Fruit fly (Drosophila melanogaster) whole organism, adult: ENCODE results near the gene CG8012.
A peak's percentile ranks its signal among the peaks of the same experiment; 100 is the strongest.

Experiments used
- CG11617 ChIP-seq: fragments of 200-800 bp; sonication (Bioruptor generic); optimal IDR thresholded peaks from 2 replicates; lab custom pipeline; 2017; ENCODE audit warnings: mild to moderate bottlenecking, missing biosample characterization, missing genetic modification reagents, missing genetic modification characterization
- CG12768 ChIP-seq: fragments of 200-800 bp; sonication (Bioruptor generic); optimal IDR thresholded peaks from 2 replicates; lab custom pipeline; 2017; ENCODE audit warnings: missing biosample characterization, missing genetic modification characterization, mild to moderate bottlenecking, moderate library complexity, missing genetic modification reagents
- CG14711 ChIP-seq: fragments of 200-800 bp; sonication (Bioruptor generic); optimal IDR thresholded peaks from 2 replicates; lab custom pipeline; 2018; ENCODE audit warnings: missing biosample characterization, mild to moderate bottlenecking, missing genetic modification characterization, moderate library complexity
- CG1620 ChIP-seq: fragments of 200-800 bp; sonication (Bioruptor generic); optimal IDR thresholded peaks from 2 replicates; lab custom pipeline; 2016; ENCODE audit warnings: missing biosample characterization, missing genetic modification characterization
- CG33017 ChIP-seq: fragments of 200-800 bp; sonication (Bioruptor generic); optimal IDR thresholded peaks from 2 replicates; lab custom pipeline; 2018; ENCODE audit warnings: missing biosample characterization, mild to moderate bottlenecking, missing genetic modification characterization, moderate library complexity
- CG5204 ChIP-seq: fragments of 200-800 bp; sonication (Bioruptor generic); optimal IDR thresholded peaks from 2 replicates; lab custom pipeline; 2016; ENCODE audit warnings: missing biosample characterization, missing genetic modification characterization
- CG7045 ChIP-seq: fragments of 200-800 bp; sonication (Bioruptor generic); optimal IDR thresholded peaks from 2 replicates; lab custom pipeline; 2017; ENCODE audit warnings: missing biosample characterization, mild to moderate bottlenecking, missing genetic modification characterization
- CG7101 ChIP-seq: fragments of 200-800 bp; sonication (Bioruptor generic); optimal IDR thresholded peaks from 2 replicates; lab custom pipeline; 2018; ENCODE audit warnings: missing biosample characterization, mild to moderate bottlenecking, missing genetic modification characterization, moderate library complexity
- Clk ChIP-seq: fragments of 200-800 bp; sonication (Bioruptor generic); optimal IDR thresholded peaks from 2 replicates; lab custom pipeline; 2017; ENCODE audit warnings: missing biosample characterization, missing genetic modification characterization
- Crg-1 ChIP-seq: fragments of 200-800 bp; sonication (Bioruptor generic); optimal IDR thresholded peaks from 2 replicates; lab custom pipeline; 2016; ENCODE audit warnings: missing biosample characterization, missing genetic modification characterization
- Hr96 ChIP-seq: fragments of 200-800 bp; sonication (Bioruptor generic); optimal IDR thresholded peaks from 2 replicates; lab custom pipeline; 2016; ENCODE audit warnings: missing biosample characterization, missing genetic modification characterization
- Mnt ChIP-seq: fragments of 200-800 bp; sonication (Bioruptor generic); optimal IDR thresholded peaks from 2 replicates; lab custom pipeline; 2016; ENCODE audit warnings: missing biosample characterization, mild to moderate bottlenecking, missing genetic modification characterization
- bab1 ChIP-seq: fragments of 200-800 bp; sonication (Bioruptor generic); optimal IDR thresholded peaks from 3 replicates; lab custom pipeline; 2019; ENCODE audit warnings: missing biosample characterization, mild to moderate bottlenecking, missing genetic modification characterization, moderate library complexity
- cic ChIP-seq: fragments of 200-800 bp; sonication (Bioruptor generic); optimal IDR thresholded peaks from 2 replicates; lab custom pipeline; 2017; ENCODE audit warnings: missing biosample characterization, mild to moderate bottlenecking, missing genetic modification characterization, moderate library complexity
- cnc ChIP-seq, 2 experiments: fragments of >200 bp; optimal IDR thresholded peaks; 2 replicates each; lab custom pipeline; 2017
- kay ChIP-seq: fragments of 200-800 bp; sonication (Bioruptor generic); peaks from one replicate; lab custom pipeline; 2016; ENCODE audit warnings: missing biosample characterization, missing genetic modification characterization, borderline replicate concordance
- ovo ChIP-seq: fragments of 200-800 bp; sonication (Bioruptor generic); optimal IDR thresholded peaks from 2 replicates; lab custom pipeline; 2016; ENCODE audit warnings: missing biosample characterization, missing genetic modification characterization
- pad ChIP-seq: fragments of 200-800 bp; sonication (Bioruptor generic); optimal IDR thresholded peaks from 3 replicates; lab custom pipeline; 2017; ENCODE audit warnings: missing biosample characterization, missing genetic modification characterization, mild to moderate bottlenecking, moderate library complexity, missing genetic modification reagents
- tj ChIP-seq: fragments of 200-800 bp; sonication (Bioruptor generic); optimal IDR thresholded peaks from 3 replicates; lab custom pipeline; 2017; ENCODE audit warnings: missing biosample characterization, mild to moderate bottlenecking, missing genetic modification characterization, moderate library complexity
- toe ChIP-seq: fragments of 200-800 bp; sonication (Bioruptor generic); optimal IDR thresholded peaks from 2 replicates; lab custom pipeline; 2016; ENCODE audit warnings: missing biosample characterization, missing genetic modification characterization

Gene CG8012

dm6 chr3L:8186627-8187396 lies 28.3 kb upstream of the CG8012 start, which contains the start of the genes ERR and Atg18a:
Gene ERR, minus strand, starts transcription at chr3L:8186671.
Gene Atg18a, plus strand, starts transcription at chr3L:8186857.
- TF ChIP-seq CG5204 (GFP tag; lab: Kevin White, UChicago), result no peak
- peak; percentile 89 for TF ChIP-seq CG11617
- peak; percentile 88 for TF ChIP-seq Mnt (GFP tag; lab: Kevin White, UChicago)
- TF ChIP-seq tj (GFP tag; lab: Kevin White, UChicago), result peak; percentile 68
- peak; percentile 96 for TF ChIP-seq toe (GFP tag; lab: Kevin White, UChicago)
- peak; percentile 86 for TF ChIP-seq ovo (GFP tag; lab: Kevin White, UChicago)
- peak; percentile 89 for TF ChIP-seq bab1 (GFP tag; lab: Kevin White, UChicago)
- TF ChIP-seq CG7045 (GFP tag; lab: Kevin White, UChicago), result peak; percentile 89
- TF ChIP-seq CG1620 (GFP tag; lab: Kevin White, UChicago), result peak; percentile 96
- peak; percentile 84 for TF ChIP-seq pad (GFP tag; lab: Kevin White, UChicago)
- TF ChIP-seq cic (GFP tag; lab: Kevin White, UChicago), result peak; percentile 76
- peak; percentile 83 for TF ChIP-seq CG33017
- peak; percentile 82 for TF ChIP-seq CG14711
- TF ChIP-seq Clk (GFP tag; lab: Kevin White, UChicago), result peak; percentile 93
- TF ChIP-seq Hr96, result peak; percentile 92
- TF ChIP-seq CG7101 (tag; lab: Kevin White, UChicago), result peak; percentile 90
- peak; percentile 65 for TF ChIP-seq kay
- peak; percentile 88 for TF ChIP-seq CG12768 (GFP tag; lab: Kevin White, UChicago)
- no peak for TF ChIP-seq cnc (optimal IDR thresholded peaks at IDR 0.05; lab: Kevin White, UChicago)
- TF ChIP-seq Crg-1 (GFP tag; lab: Kevin White, UChicago), result peak; percentile 87

- TF ChIP-seq CG11617, result no peak
- TF ChIP-seq Hr96, result no peak
- no peak for TF ChIP-seq tj (GFP tag; lab: Kevin White, UChicago)
- no peak for TF ChIP-seq CG14711
- no peak for TF ChIP-seq pad (GFP tag; lab: Kevin White, UChicago)
- no peak for TF ChIP-seq Clk (GFP tag; lab: Kevin White, UChicago)
- TF ChIP-seq CG7101 (tag; lab: Kevin White, UChicago), result no peak
- TF ChIP-seq CG5204 (GFP tag; lab: Kevin White, UChicago), result no peak
- TF ChIP-seq cic (GFP tag; lab: Kevin White, UChicago), result no peak
- TF ChIP-seq Mnt (GFP tag; lab: Kevin White, UChicago), result no peak
- TF ChIP-seq toe (GFP tag; lab: Kevin White, UChicago), result no peak
- TF ChIP-seq CG33017, result no peak
- no peak for TF ChIP-seq ovo (GFP tag; lab: Kevin White, UChicago)
- TF ChIP-seq CG7045 (GFP tag; lab: Kevin White, UChicago), result no peak
- no peak for TF ChIP-seq bab1 (GFP tag; lab: Kevin White, UChicago)
- TF ChIP-seq CG1620 (GFP tag; lab: Kevin White, UChicago), result no peak
- TF ChIP-seq cnc (optimal IDR thresholded peaks at IDR 0.05; lab: Kevin White, UChicago), result no peak
- TF ChIP-seq Crg-1 (GFP tag; lab: Kevin White, UChicago), result no peak
- no peak for TF ChIP-seq CG12768 (GFP tag; lab: Kevin White, UChicago)
These were observed 27.7 kb upstream of the CG8012 start for dm6 chr3L:8187397-8187811.

DNA sequence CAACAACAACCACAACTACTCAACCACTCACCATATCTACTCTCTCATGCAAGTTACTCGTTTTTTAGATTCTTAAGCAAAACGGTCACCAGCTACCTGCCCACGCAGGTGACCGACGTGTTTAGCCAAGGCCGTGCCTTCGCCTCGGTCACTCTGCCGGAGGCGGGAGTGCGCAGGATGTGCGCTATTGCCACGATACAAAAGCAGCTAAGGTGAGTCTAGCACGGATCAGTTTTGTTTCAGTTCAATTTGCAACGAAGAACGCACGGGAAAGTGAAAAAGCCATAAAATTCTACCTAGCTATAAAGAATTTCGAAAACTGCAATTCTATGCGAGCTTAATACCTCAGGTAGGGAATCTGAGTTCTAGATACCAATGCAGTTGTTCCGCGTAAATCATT lies 25.8 kb upstream of the CG8012 start:
- TF ChIP-seq cnc (optimal IDR thresholded peaks at IDR 0.05; lab: Kevin White, UChicago) (no peak), bab1 (GFP tag; lab: Kevin White, UChicago) (no peak), Mnt (GFP tag; lab: Kevin White, UChicago) (no peak), Crg-1 (GFP tag; lab: Kevin White, UChicago) (no peak), CG1620 (GFP tag; lab: Kevin White, UChicago) (no peak), CG7045 (GFP tag; lab: Kevin White, UChicago) (no peak), toe (GFP tag; lab: Kevin White, UChicago) (no peak), CG33017 (no peak), CG14711 (no peak)

- TF ChIP-seq CG7045 (GFP tag; lab: Kevin White, UChicago) (peak; percentile 14), bab1 (GFP tag; lab: Kevin White, UChicago) (peak; percentile 23), CG14711 (peak; percentile 53), CG33017 (peak; percentile 9), ovo (GFP tag; lab: Kevin White, UChicago) (no peak), CG7101 (tag; lab: Kevin White, UChicago) (peak; percentile 35), Mnt (GFP tag; lab: Kevin White, UChicago) (peak; percentile 20), CG5204 (GFP tag; lab: Kevin White, UChicago) (no peak)
These were observed 24.0 kb upstream of the CG8012 start, which contains the start of gene MED24 for dm6 chr3L:8191042-8191613. Gene MED24, plus strand, starts transcription at chr3L:8191270.

DNA sequence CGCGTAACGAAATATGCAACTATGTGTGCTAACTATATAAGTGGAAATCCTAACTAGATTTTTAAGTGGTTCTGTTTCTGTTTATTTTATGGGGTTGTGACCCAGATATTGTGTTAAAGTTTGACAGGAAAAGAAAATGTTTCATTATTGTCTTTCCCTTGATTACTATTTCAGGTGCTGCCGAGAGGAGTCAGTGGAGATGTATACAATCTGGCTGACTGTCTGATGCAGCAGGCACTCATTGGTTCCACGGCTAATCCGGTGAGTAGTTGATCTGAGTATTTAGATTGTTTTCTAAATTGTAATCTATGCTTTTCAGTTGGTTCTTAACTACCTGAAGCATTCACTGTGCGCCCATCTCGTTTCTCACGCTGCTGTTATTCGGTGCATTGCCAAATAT lies 22.1 kb upstream of the CG8012 start, which contains the start of gene CG7387:
Gene CG7387, minus strand, starts transcription at position 101 of the 400 bp plus-strand sequence.
- TF ChIP-seq tj (GFP tag; lab: Kevin White, UChicago), result no peak
- TF ChIP-seq Clk (GFP tag; lab: Kevin White, UChicago), result no peak
- TF ChIP-seq bab1 (GFP tag; lab: Kevin White, UChicago), result no peak
- no peak for TF ChIP-seq Hr96
- no peak for TF ChIP-seq CG14711
- TF ChIP-seq Mnt (GFP tag; lab: Kevin White, UChicago), result no peak
- TF ChIP-seq CG33017, result no peak
- no peak for TF ChIP-seq Crg-1 (GFP tag; lab: Kevin White, UChicago)
- no peak for TF ChIP-seq pad (GFP tag; lab: Kevin White, UChicago)
- no peak for TF ChIP-seq CG11617
- TF ChIP-seq CG7045 (GFP tag; lab: Kevin White, UChicago), result no peak
- no peak for TF ChIP-seq CG5204 (GFP tag; lab: Kevin White, UChicago)
- no peak for TF ChIP-seq CG1620 (GFP tag; lab: Kevin White, UChicago)
- TF ChIP-seq kay, result no peak
- TF ChIP-seq CG7101 (tag; lab: Kevin White, UChicago), result no peak
- TF ChIP-seq cic (GFP tag; lab: Kevin White, UChicago), result no peak
- no peak for TF ChIP-seq toe (GFP tag; lab: Kevin White, UChicago)
- no peak for TF ChIP-seq ovo (GFP tag; lab: Kevin White, UChicago)
- TF ChIP-seq cnc (optimal IDR thresholded peaks at IDR 0.05; lab: Kevin White, UChicago), result no peak
- no peak for TF ChIP-seq CG12768 (GFP tag; lab: Kevin White, UChicago)
